Worm (Caenorhabditis elegans) whole organism, L4 larva: ENCODE data around the gene grl-22.
A peak's percentile ranks its signal among the peaks of the same experiment; 100 is the strongest.

Experiments used
- F10B5.3 ChIP-seq: sonication (generic microtip); optimal IDR thresholded peaks from 2 replicates; lab custom pipeline; 2016; ENCODE audit warnings: mild to moderate bottlenecking, missing genetic modification characterization, missing compliant biosample characterization
- F44E2.7 ChIP-seq: fragments of 200-800 bp; sonication (Bioruptor generic); IDR thresholded peaks from 2 replicates; pipeline ENCODE4 v2.1.2; 2022; ENCODE audit warnings: missing genetic modification characterization, missing compliant biosample characterization
- R02D3.7 ChIP-seq: fragments of 150-350 bp; sonication (generic microtip); optimal IDR thresholded peaks from 3 replicates; lab custom pipeline; 2014; ENCODE audit warnings: missing biosample characterization, missing genetic modification characterization
- T26A8.4 ChIP-seq: fragments of 200-800 bp; sonication (Bioruptor generic); IDR thresholded peaks from 2 replicates; pipeline ENCODE4 v1.3.6; 2022; ENCODE audit warnings: missing genetic modification characterization, missing compliant biosample characterization
- Y105C5A.15 ChIP-seq: fragments of 200-800 bp; sonication (Bioruptor generic); IDR thresholded peaks from 2 replicates; pipeline ENCODE4 v1.3.6; 2022; ENCODE audit warnings: missing genetic modification characterization, missing compliant biosample characterization
- Y5F2A.4 ChIP-seq: fragments of 200-800 bp; sonication (Bioruptor generic); optimal IDR thresholded peaks from 2 replicates; lab custom pipeline; 2018; ENCODE audit warnings: mild to moderate bottlenecking, missing genetic modification characterization, missing compliant biosample characterization
- aly-2 ChIP-seq: sonication (generic microtip); optimal IDR thresholded peaks from 2 replicates; lab custom pipeline; 2018; ENCODE audit warnings: missing biosample characterization, missing genetic modification characterization
- ama-1 ChIP-seq: fragments of 150-350 bp; optimal IDR thresholded peaks from 2 replicates; lab custom pipeline; 2014; ENCODE audit warnings: inconsistent platforms, mixed read lengths
- arid-1 ChIP-seq: fragments of 200-800 bp; sonication (Bioruptor generic); conservative IDR thresholded peaks from 2 replicates; pipeline ENCODE4 v1.3.6; 2022; ENCODE audit warnings: missing genetic modification reagents, missing genetic modification characterization, missing compliant biosample characterization
- attf-4 ChIP-seq: sonication (generic microtip); optimal IDR thresholded peaks from 3 replicates; lab custom pipeline; 2017; ENCODE audit warnings: missing biosample characterization, missing genetic modification characterization
- ceh-20 ChIP-seq: fragments of 200-800 bp; sonication (Bioruptor generic); IDR thresholded peaks from 2 replicates; pipeline ENCODE4 v1.3.6; 2022; ENCODE audit warnings: missing genetic modification reagents, missing genetic modification characterization, missing compliant biosample characterization
- ceh-32 ChIP-seq: sonication (generic microtip); optimal IDR thresholded peaks from 2 replicates; lab custom pipeline; 2016; ENCODE audit warnings: mild to moderate bottlenecking, missing genetic modification characterization, missing compliant biosample characterization; ENCODE audit not compliant: poor library complexity
- dmd-6 ChIP-seq: fragments of 200-800 bp; sonication (Bioruptor generic); IDR thresholded peaks from 2 replicates; pipeline ENCODE4 v1.3.6; 2022; ENCODE audit warnings: missing genetic modification reagents, missing genetic modification characterization, missing compliant biosample characterization
- dve-1 ChIP-seq: sonication (generic microtip); optimal IDR thresholded peaks from 2 replicates; lab custom pipeline; 2017; ENCODE audit warnings: antibody characterized with exemption, mild to moderate bottlenecking, missing genetic modification characterization, missing compliant biosample characterization; ENCODE audit not compliant: insufficient read depth
- egl-27 ChIP-seq: sonication (generic microtip); optimal IDR thresholded peaks from 3 replicates; lab custom pipeline; 2017; ENCODE audit warnings: missing biosample characterization, missing genetic modification reagents, missing genetic modification characterization
- egl-43 ChIP-seq: fragments of 200-800 bp; sonication (Bioruptor generic); IDR thresholded peaks from 2 replicates; pipeline ENCODE4 v1.3.6; 2022; ENCODE audit warnings: missing genetic modification reagents, missing genetic modification characterization, missing compliant biosample characterization
- gei-8 ChIP-seq: fragments of 200-800 bp; sonication (Bioruptor generic); optimal IDR thresholded peaks from 2 replicates; lab custom pipeline; 2018; ENCODE audit warnings: mild to moderate bottlenecking, missing genetic modification characterization, missing compliant biosample characterization
- hif-1 ChIP-seq, 2 experiments: sonication (generic microtip); optimal IDR thresholded peaks; 2 replicates each; lab custom pipeline; 2016 to 2017; ENCODE audit warnings: missing compliant biosample characterization in 2 of 2, missing genetic modification characterization in 2 of 2, missing genetic modification reagents in 2 of 2, missing genotype in 2 of 2, mild to moderate bottlenecking in 1 of 2
- hlh-11 ChIP-seq: fragments of 200-800 bp; sonication (Bioruptor generic); optimal IDR thresholded peaks from 2 replicates; lab custom pipeline; 2018; ENCODE audit warnings: mild to moderate bottlenecking, missing genetic modification characterization, missing compliant biosample characterization
- hmg-1.1 ChIP-seq: fragments of 200-800 bp; sonication (Bioruptor generic); IDR thresholded peaks from 2 replicates; pipeline ENCODE4 v1.3.6; 2022; ENCODE audit warnings: missing genetic modification reagents, missing genetic modification characterization, missing compliant biosample characterization
- jun-1 ChIP-seq: fragments of 150-350 bp; optimal IDR thresholded peaks from 2 replicates; lab custom pipeline; 2014; ENCODE audit warnings: missing biosample characterization, missing genetic modification reagents, missing genetic modification characterization
- lim-7 ChIP-seq: fragments of 200-800 bp; sonication (Bioruptor generic); IDR thresholded peaks from 2 replicates; pipeline ENCODE4 v1.3.6; 2022; ENCODE audit warnings: missing genetic modification characterization, missing compliant biosample characterization
- lin-1 ChIP-seq: fragments of 200-800 bp; sonication (Bioruptor generic); IDR thresholded peaks from 2 replicates; pipeline ENCODE4 v1.3.6; 2022; ENCODE audit warnings: missing genetic modification reagents, missing genetic modification characterization, missing compliant biosample characterization
- lin-29 ChIP-seq: fragments of 200-800 bp; sonication (Bioruptor generic); IDR thresholded peaks from 2 replicates; pipeline ENCODE4 v1.3.6; 2022; ENCODE audit warnings: missing genetic modification reagents, missing genetic modification characterization, missing compliant biosample characterization
- lir-3 ChIP-seq: sonication (generic microtip); optimal IDR thresholded peaks from 2 replicates; lab custom pipeline; 2016; ENCODE audit warnings: mild to moderate bottlenecking, missing genetic modification characterization, missing compliant biosample characterization
- lsy-2 ChIP-seq, 2 experiments: fragments of 150-350 bp in 1 of 2; sonication (generic microtip) in 1 of 2; optimal IDR thresholded peaks; 2 replicates each; lab custom pipeline; 2014 to 2017; ENCODE audit warnings: missing biosample characterization in 2 of 2, missing genetic modification characterization in 2 of 2
- madf-5 ChIP-seq, 2 experiments: fragments of 200-800 bp; sonication (Bioruptor generic); IDR thresholded peaks; 2 replicates each; pipeline ENCODE4 v1.3.6; 2022; ENCODE audit warnings: missing compliant biosample characterization in 2 of 2, missing genetic modification characterization in 2 of 2
- madf-9 ChIP-seq: fragments of 200-800 bp; sonication (Bioruptor generic); conservative IDR thresholded peaks from 2 replicates; pipeline ENCODE4 v1.3.6; 2022; ENCODE audit warnings: missing genetic modification reagents, missing genetic modification characterization, missing compliant biosample characterization
- mdl-1 ChIP-seq, 2 experiments: fragments of 150-350 bp in 1 of 2; sonication (generic microtip) in 1 of 2; optimal IDR thresholded peaks; 2 replicates each; lab custom pipeline; 2014 to 2017; ENCODE audit warnings: missing biosample characterization in 2 of 2, missing genetic modification characterization in 2 of 2
- mep-1 ChIP-seq: fragments of 150-350 bp; sonication (generic microtip); optimal IDR thresholded peaks from 3 replicates; lab custom pipeline; 2014; ENCODE audit warnings: missing biosample characterization, missing genetic modification characterization
- mes-2 ChIP-seq: sonication (generic microtip); optimal IDR thresholded peaks from 2 replicates; lab custom pipeline; 2016; ENCODE audit warnings: missing genotype, mild to moderate bottlenecking, missing genetic modification characterization, missing compliant biosample characterization; ENCODE audit not compliant: poor library complexity, severe bottlenecking
- mxl-3 ChIP-seq: fragments of 200-800 bp; sonication (Bioruptor generic); optimal IDR thresholded peaks from 2 replicates; lab custom pipeline; 2018; ENCODE audit warnings: mild to moderate bottlenecking, missing genetic modification characterization, missing compliant biosample characterization
- nhr-25 ChIP-seq: sonication (generic microtip); optimal IDR thresholded peaks from 2 replicates; lab custom pipeline; 2017; ENCODE audit warnings: missing genetic modification characterization, mild to moderate bottlenecking, missing compliant biosample characterization, antibody characterized with exemption, moderate library complexity, borderline replicate concordance; ENCODE audit not compliant: insufficient read depth
- nhr-28 ChIP-seq: fragments of 150-350 bp; optimal IDR thresholded peaks from 2 replicates; lab custom pipeline; 2014; ENCODE audit warnings: missing biosample characterization, missing genetic modification characterization
- nhr-48 ChIP-seq: sonication (generic microtip); optimal IDR thresholded peaks from 2 replicates; lab custom pipeline; 2016; ENCODE audit warnings: mild to moderate bottlenecking, missing genetic modification characterization, missing compliant biosample characterization
- nhr-76 ChIP-seq: fragments of 150-350 bp; optimal IDR thresholded peaks from 2 replicates; lab custom pipeline; 2014; ENCODE audit warnings: missing biosample characterization, missing genetic modification characterization
- pha-4 ChIP-seq, 2 experiments: fragments of 150-350 bp in 1 of 2; fragments of 200-800 bp in 1 of 2; sonication (Bioruptor generic) in 1 of 2; IDR thresholded peaks in 1 of 2; optimal IDR thresholded peaks in 1 of 2; 2 replicates each; pipeline versions ENCODE4 v1.3.6 to Lab custom; 2014 to 2022; ENCODE audit warnings: missing genetic modification characterization in 2 of 2, missing genetic modification reagents in 2 of 2, missing biosample characterization in 1 of 2, missing compliant biosample characterization in 1 of 2
- php-3 ChIP-seq: fragments of 200-800 bp; sonication (Bioruptor generic); IDR thresholded peaks from 2 replicates; pipeline ENCODE4 v1.3.6; 2022; ENCODE audit warnings: missing genetic modification reagents, missing genetic modification characterization, missing compliant biosample characterization
- pqm-1 ChIP-seq: sonication (generic microtip); optimal IDR thresholded peaks from 2 replicates; lab custom pipeline; 2017; ENCODE audit warnings: missing biosample characterization, missing genetic modification characterization
- saeg-2 ChIP-seq: fragments of 200-800 bp; sonication (Bioruptor generic); IDR thresholded peaks from 2 replicates; pipeline ENCODE4 v1.3.6; 2022; ENCODE audit warnings: missing genetic modification reagents, missing genetic modification characterization, missing compliant biosample characterization
- sdz-12 ChIP-seq: fragments of 200-800 bp; sonication (Bioruptor generic); optimal IDR thresholded peaks from 2 replicates; lab custom pipeline; 2018; ENCODE audit warnings: mild to moderate bottlenecking, missing genetic modification characterization, missing compliant biosample characterization
- set-16 ChIP-seq: fragments of 200-800 bp; sonication (Bioruptor generic); IDR thresholded peaks from 2 replicates; pipeline ENCODE4 v1.3.6; 2022; ENCODE audit warnings: missing genetic modification reagents, missing genetic modification characterization, missing compliant biosample characterization
- skn-1 ChIP-seq: fragments of 150-350 bp; optimal IDR thresholded peaks from 2 replicates; lab custom pipeline; 2014; ENCODE audit warnings: missing biosample characterization, missing genetic modification characterization
- snpc-4 ChIP-seq: fragments of 150-350 bp; optimal IDR thresholded peaks from 2 replicates; lab custom pipeline; 2014; ENCODE audit warnings: missing biosample characterization, missing genetic modification characterization
- spr-3 ChIP-seq: fragments of 200-800 bp; sonication (Bioruptor generic); optimal IDR thresholded peaks from 2 replicates; lab custom pipeline; 2018; ENCODE audit warnings: mild to moderate bottlenecking, missing genetic modification characterization, missing compliant biosample characterization
- tag-97 ChIP-seq: fragments of 200-800 bp; sonication (Bioruptor generic); IDR thresholded peaks from 2 replicates; pipeline ENCODE4 v1.3.6; 2022; ENCODE audit warnings: missing genetic modification characterization, missing compliant biosample characterization
- unc-130 ChIP-seq: sonication (generic microtip); optimal IDR thresholded peaks from 2 replicates; lab custom pipeline; 2016; ENCODE audit warnings: missing genetic modification reagents, missing genetic modification characterization, missing compliant biosample characterization
- vab-7 ChIP-seq: fragments of 200-800 bp; sonication (Bioruptor generic); IDR thresholded peaks from 2 replicates; pipeline ENCODE4 v1.3.6; 2022; ENCODE audit warnings: missing genetic modification reagents, missing genetic modification characterization, missing compliant biosample characterization
- zfp-2 ChIP-seq: sonication (generic microtip); optimal IDR thresholded peaks from 2 replicates; lab custom pipeline; 2016; ENCODE audit warnings: mild to moderate bottlenecking, missing genetic modification characterization, missing compliant biosample characterization
- zfp-3 ChIP-seq: fragments of 200-800 bp; sonication (Bioruptor generic); conservative IDR thresholded peaks from 2 replicates; pipeline ENCODE4 v1.3.6; 2022; ENCODE audit warnings: missing genetic modification reagents, missing genetic modification characterization, missing compliant biosample characterization
- ztf-7 ChIP-seq: fragments of 150-350 bp; optimal IDR thresholded peaks from 2 replicates; lab custom pipeline; 2014; ENCODE audit warnings: missing biosample characterization, missing genetic modification characterization

The grl-22 gene

DNA sequence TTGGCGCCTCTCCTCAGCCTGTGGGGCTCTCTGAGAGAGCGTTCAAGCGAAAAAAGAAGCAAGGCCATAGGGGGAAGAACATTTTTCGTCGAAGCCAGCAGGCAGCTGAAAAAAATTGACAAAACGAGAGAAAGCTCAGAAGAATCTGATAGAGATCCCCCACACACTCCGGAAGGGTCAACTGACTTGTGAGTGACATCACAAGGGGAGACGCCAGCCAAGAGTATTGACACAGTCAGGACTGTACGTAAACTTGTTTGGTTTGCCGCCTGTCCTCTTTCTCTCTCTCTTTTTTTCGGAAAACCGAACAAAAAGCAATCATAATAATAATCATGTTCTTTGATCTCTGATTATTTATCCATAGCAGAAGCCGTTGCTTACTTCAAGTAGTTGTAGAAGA lies 40.9 kb downstream of the grl-22 start (continued):
- TF ChIP-seq ceh-20 (GFP tag; lab: Robert Waterston, UW) (no peak), hmg-1.1 (GFP tag; lab: Robert Waterston, UW) (no peak), ama-1 (lab: Kevin White, UChicago) (no peak), gei-8 (GFP tag; lab: Kevin White, UChicago) (no peak), arid-1 (no peak), egl-27 (tag; lab: Kevin White, UChicago) (no peak), saeg-2 (GFP tag; lab: Robert Waterston, UW) (no peak), lin-29 (GFP tag; lab: Robert Waterston, UW) (no peak), zfp-3 (no peak), F44E2.7 (GFP tag; lab: Robert Waterston, UW) (no peak), lin-1 (no peak), mdl-1 (tag; optimal IDR thresholded peaks at IDR 0.05; lab: Kevin White, UChicago) (peak in 1 of 2 experiments; percentile 16), ztf-7 (no peak), hlh-11 (tag; lab: Kevin White, UChicago) (peak; percentile 66), ceh-32 (tag; lab: Kevin White, UChicago) (no peak), dmd-6 (GFP tag; lab: Robert Waterston, UW) (0 out of 2 replicates have a peak, but pooled peaks have one; percentile 13), madf-9 (GFP tag; lab: Robert Waterston, UW) (no peak), lim-7 (no peak), nhr-76 (tag; lab: Kevin White, UChicago) (no peak), R02D3.7 (no peak), lir-3 (tag; lab: Kevin White, UChicago) (no peak), jun-1 (tag; lab: Kevin White, UChicago) (no peak), Y5F2A.4 (GFP tag; lab: Kevin White, UChicago) (no peak), skn-1 (no peak), T26A8.4 (GFP tag; lab: Robert Waterston, UW) (no peak), mes-2 (tag; lab: Kevin White, UChicago) (no peak), set-16 (GFP tag; lab: Robert Waterston, UW) (0 out of 2 replicates have a peak, but pooled peaks have one; percentile 10), nhr-48 (tag; lab: Kevin White, UChicago) (no peak), pha-4 (GFP tag; IDR thresholded peaks at IDR 0.05; lab: Robert Waterston, UW) (no peak), pha-4 (tag; optimal IDR thresholded peaks at IDR 0.05; lab: Kevin White, UChicago) (peak; percentile 38), spr-3 (GFP tag; lab: Kevin White, UChicago) (no peak), attf-4 (tag; lab: Kevin White, UChicago) (no peak), lsy-2 (tag; optimal IDR thresholded peaks at IDR 0.05; lab: Kevin White, UChicago) (no peak), madf-5 (GFP tag; IDR thresholded peaks at IDR 0.05; lab: Robert Waterston, UW) (no peak), unc-130 (GFP tag; lab: Kevin White, UChicago) (no peak), tag-97 (GFP tag; lab: Robert Waterston, UW) (no peak), F10B5.3 (tag; lab: Kevin White, UChicago) (no peak), php-3 (GFP tag; lab: Robert Waterston, UW) (no peak), Y105C5A.15 (no peak), dve-1 (tag; lab: Kevin White, UChicago) (peak; percentile 36), mep-1 (peak; percentile 43), nhr-25 (tag; lab: Kevin White, UChicago) (no peak), hif-1 (tag; optimal IDR thresholded peaks at IDR 0.05; lab: Kevin White, UChicago) (no peak), nhr-28 (tag; lab: Kevin White, UChicago) (peak; percentile 25), egl-43 (GFP tag; lab: Robert Waterston, UW) (no peak), zfp-2 (tag; lab: Kevin White, UChicago) (no peak), pqm-1 (no peak), mxl-3 (GFP tag; lab: Kevin White, UChicago) (peak; percentile 24), snpc-4 (tag; lab: Kevin White, UChicago) (no peak), vab-7 (no peak), sdz-12 (GFP tag; lab: Kevin White, UChicago) (no peak), aly-2 (tag; lab: Kevin White, UChicago) (no peak)
